Worm (Caenorhabditis elegans) whole organism, young adult: ENCODE measurements around the gene C15H11.1.

Experiments
- B0336.3 ChIP-seq: fragments of 200-800 bp; sonication (Bioruptor generic); IDR thresholded peaks from 2 replicates; pipeline ENCODE4 v1.3.6; 2022; ENCODE audit warnings: missing genetic modification characterization, missing compliant biosample characterization
- F10E7.11 ChIP-seq: sonication (generic microtip); optimal IDR thresholded peaks from 2 replicates; lab custom pipeline; 2017; ENCODE audit warnings: mild to moderate bottlenecking, missing genetic modification characterization, moderate library complexity, missing compliant biosample characterization
- F22D6.2 ChIP-seq: sonication (generic microtip); optimal IDR thresholded peaks from 2 replicates; lab custom pipeline; 2016; ENCODE audit warnings: mild to moderate bottlenecking, missing genetic modification characterization, missing compliant biosample characterization
- F23B12.7 ChIP-seq: sonication (generic microtip); optimal IDR thresholded peaks from 2 replicates; lab custom pipeline; 2017; ENCODE audit warnings: missing genetic modification characterization, mild to moderate bottlenecking, missing compliant biosample characterization, antibody characterized with exemption, moderate library complexity; ENCODE audit not compliant: insufficient read depth
- F57A8.1 ChIP-seq: fragments of 200-800 bp; sonication (Bioruptor generic); optimal IDR thresholded peaks from 2 replicates; lab custom pipeline; 2018; ENCODE audit warnings: mild to moderate bottlenecking, missing genetic modification characterization, moderate library complexity, missing compliant biosample characterization
- T07F8.4 ChIP-seq: sonication (generic microtip); optimal IDR thresholded peaks from 2 replicates; lab custom pipeline; 2016; ENCODE audit warnings: mild to moderate bottlenecking, missing genetic modification characterization, moderate library complexity, missing compliant biosample characterization
- Y67H2A.10 ChIP-seq: fragments of 200-800 bp; sonication (Bioruptor generic); conservative IDR thresholded peaks from 2 replicates; pipeline ENCODE4 v1.3.6; 2022; ENCODE audit warnings: missing genetic modification reagents, missing genetic modification characterization, missing compliant biosample characterization
- Y79H2A.3 ChIP-seq: fragments of 200-800 bp; sonication (Bioruptor generic); conservative IDR thresholded peaks from 2 replicates; pipeline ENCODE4 v1.3.6; 2022; ENCODE audit warnings: missing genetic modification reagents, missing genetic modification characterization, missing compliant biosample characterization
- Y95B8A.8 ChIP-seq: fragments of 200-800 bp; sonication (Bioruptor generic); IDR thresholded peaks from 2 replicates; pipeline ENCODE4 v1.3.6; 2022; ENCODE audit warnings: missing genetic modification reagents, missing genetic modification characterization, missing compliant biosample characterization
- ZK185.1 ChIP-seq: sonication (generic microtip); optimal IDR thresholded peaks from 2 replicates; lab custom pipeline; 2016; ENCODE audit warnings: mild to moderate bottlenecking, missing genetic modification characterization, missing compliant biosample characterization; ENCODE audit not compliant: poor library complexity, severe bottlenecking
- ama-1 ChIP-seq, 3 experiments: fragments of 150-350 bp in 1 of 3; sonication (generic microtip) in 2 of 3; optimal IDR thresholded peaks; 2 replicates each; lab custom pipeline; 2014 to 2018; ENCODE audit warnings: missing biosample characterization in 2 of 3, missing genetic modification characterization in 2 of 3, missing genetic modification reagents in 2 of 3
- aptf-3 ChIP-seq: fragments of 200-800 bp; sonication (Bioruptor generic); IDR thresholded peaks from 2 replicates; pipeline ENCODE4 v1.3.6; 2022; ENCODE audit warnings: missing genetic modification characterization, missing compliant biosample characterization
- atf-7 ChIP-seq: sonication (generic microtip); optimal IDR thresholded peaks from 2 replicates; lab custom pipeline; 2017; ENCODE audit warnings: mild to moderate bottlenecking, missing genetic modification characterization, missing compliant biosample characterization
- bed-1 ChIP-seq: fragments of 200-800 bp; sonication (Bioruptor generic); IDR thresholded peaks from 2 replicates; pipeline ENCODE4 v1.3.6; 2022; ENCODE audit warnings: missing genetic modification reagents, missing genetic modification characterization, missing compliant biosample characterization
- cebp-2 ChIP-seq: fragments of 200-800 bp; sonication (Bioruptor generic); IDR thresholded peaks from 2 replicates; pipeline ENCODE4 v1.3.6; 2022; ENCODE audit warnings: missing genetic modification characterization, missing compliant biosample characterization
- ceh-100 ChIP-seq: fragments of 200-800 bp; sonication (Bioruptor generic); IDR thresholded peaks from 2 replicates; pipeline ENCODE4 v1.3.6; 2022; ENCODE audit warnings: missing genetic modification reagents, missing genetic modification characterization, missing compliant biosample characterization
- ceh-27 ChIP-seq: fragments of 200-800 bp; sonication (Bioruptor generic); optimal IDR thresholded peaks from 2 replicates; lab custom pipeline; 2018; ENCODE audit warnings: mild to moderate bottlenecking, missing genetic modification characterization, moderate library complexity, missing compliant biosample characterization
- ceh-40 ChIP-seq: fragments of 200-800 bp; sonication (Bioruptor generic); IDR thresholded peaks from 2 replicates; pipeline ENCODE4 v1.3.6; 2022; ENCODE audit warnings: missing genetic modification characterization, missing compliant biosample characterization
- ceh-79 ChIP-seq: sonication (generic microtip); optimal IDR thresholded peaks from 2 replicates; lab custom pipeline; 2017; ENCODE audit warnings: mild to moderate bottlenecking, missing genetic modification characterization, missing compliant biosample characterization
- ceh-91 ChIP-seq: fragments of 200-800 bp; sonication (Bioruptor generic); IDR thresholded peaks from 2 replicates; pipeline ENCODE4 v1.3.6; 2022; ENCODE audit warnings: missing genetic modification reagents, missing genetic modification characterization, missing compliant biosample characterization
- die-1 ChIP-seq: sonication (generic microtip); optimal IDR thresholded peaks from 2 replicates; lab custom pipeline; 2016; ENCODE audit warnings: missing genotype, mild to moderate bottlenecking, missing genetic modification characterization, missing compliant biosample characterization
- dox-1 ChIP-seq: fragments of 200-800 bp; sonication (Bioruptor generic); IDR thresholded peaks from 2 replicates; pipeline ENCODE4 v1.3.6; 2022; ENCODE audit warnings: missing genetic modification reagents, missing genetic modification characterization, missing compliant biosample characterization
- dpl-1 ChIP-seq: fragments of 150-350 bp; optimal IDR thresholded peaks from 2 replicates; lab custom pipeline; 2014; ENCODE audit warnings: missing biosample characterization, missing genetic modification reagents, missing genetic modification characterization
- ekl-4 ChIP-seq: fragments of 200-800 bp; sonication (Bioruptor generic); IDR thresholded peaks from 2 replicates; pipeline ENCODE4 v1.3.6; 2022; ENCODE audit warnings: missing genetic modification reagents, missing genetic modification characterization, missing compliant biosample characterization
- gei-17 ChIP-seq: fragments of 200-800 bp; sonication (Bioruptor generic); optimal IDR thresholded peaks from 2 replicates; lab custom pipeline; 2018; ENCODE audit warnings: mild to moderate bottlenecking, missing genetic modification characterization, missing compliant biosample characterization
- him-1 ChIP-seq: sonication (generic microtip); optimal IDR thresholded peaks from 2 replicates; lab custom pipeline; 2016; ENCODE audit warnings: missing genotype, missing genetic modification reagents, missing genetic modification characterization, missing compliant biosample characterization
- hsf-1 ChIP-seq: fragments of 200-800 bp; sonication (Bioruptor generic); IDR thresholded peaks from 2 replicates; pipeline ENCODE4 v1.3.6; 2022; ENCODE audit warnings: missing genetic modification reagents, missing genetic modification characterization, missing compliant biosample characterization
- let-607 ChIP-seq, 2 experiments: fragments of 200-800 bp in 1 of 2; sonication (Bioruptor generic) in 1 of 2; sonication (generic microtip) in 1 of 2; optimal IDR thresholded peaks; 2 replicates each; lab custom pipeline; 2016 to 2018; ENCODE audit warnings: mild to moderate bottlenecking in 2 of 2, missing compliant biosample characterization in 2 of 2, missing genetic modification characterization in 2 of 2, moderate library complexity in 2 of 2, missing genotype in 1 of 2
- lin-35 ChIP-seq, 3 experiments: fragments of 150-350 bp in 2 of 3; sonication (generic microtip) in 1 of 3; optimal IDR thresholded peaks; 2 replicates each; lab custom pipeline; 2014 to 2018; ENCODE audit warnings: missing biosample characterization in 3 of 3, missing genetic modification characterization in 3 of 3, missing genetic modification reagents in 3 of 3
- lir-1 ChIP-seq: fragments of 200-800 bp; sonication (Bioruptor generic); conservative IDR thresholded peaks from 2 replicates; pipeline ENCODE4 v1.3.6; 2022; ENCODE audit warnings: missing genetic modification reagents, missing genetic modification characterization, missing compliant biosample characterization
- lsl-1 ChIP-seq: fragments of 200-800 bp; sonication (Bioruptor generic); optimal IDR thresholded peaks from 2 replicates; lab custom pipeline; 2018; ENCODE audit warnings: mild to moderate bottlenecking, missing genetic modification characterization, moderate library complexity, missing compliant biosample characterization
- mel-28 ChIP-seq: sonication (generic microtip); optimal IDR thresholded peaks from 2 replicates; lab custom pipeline; 2016; ENCODE audit warnings: borderline replicate concordance, mild to moderate bottlenecking, missing genetic modification characterization, missing compliant biosample characterization
- mes-4 ChIP-seq: sonication (generic microtip); optimal IDR thresholded peaks from 2 replicates; lab custom pipeline; 2016; ENCODE audit warnings: missing genotype, missing genetic modification characterization, missing compliant biosample characterization
- nhr-179 ChIP-seq: sonication (generic microtip); optimal IDR thresholded peaks from 2 replicates; lab custom pipeline; 2016; ENCODE audit warnings: mild to moderate bottlenecking, missing genetic modification characterization, missing compliant biosample characterization
- nhr-27 ChIP-seq: fragments of 200-800 bp; sonication (Bioruptor generic); optimal IDR thresholded peaks from 2 replicates; lab custom pipeline; 2018; ENCODE audit warnings: mild to moderate bottlenecking, missing genetic modification characterization, moderate library complexity, missing compliant biosample characterization
- nhr-90 ChIP-seq: sonication (generic microtip); optimal IDR thresholded peaks from 2 replicates; lab custom pipeline; 2016; ENCODE audit warnings: missing genotype, mild to moderate bottlenecking, missing genetic modification characterization, missing compliant biosample characterization
- pbrm-1 ChIP-seq: fragments of 200-800 bp; sonication (Bioruptor generic); IDR thresholded peaks from 2 replicates; pipeline ENCODE4 v1.3.6; 2022; ENCODE audit warnings: missing genetic modification reagents, missing genetic modification characterization, missing compliant biosample characterization
- repo-1 ChIP-seq: sonication (generic microtip); optimal IDR thresholded peaks from 2 replicates; lab custom pipeline; 2017; ENCODE audit warnings: mild to moderate bottlenecking, missing genetic modification characterization, missing compliant biosample characterization
- sdz-38 ChIP-seq: sonication (generic microtip); optimal IDR thresholded peaks from 2 replicates; lab custom pipeline; 2016; ENCODE audit warnings: missing genotype, missing genetic modification characterization, missing compliant biosample characterization
- somi-1 ChIP-seq: fragments of 200-800 bp; sonication (Bioruptor generic); optimal IDR thresholded peaks from 2 replicates; lab custom pipeline; 2018; ENCODE audit warnings: mild to moderate bottlenecking, missing genetic modification characterization, missing compliant biosample characterization
- tlf-1 ChIP-seq: fragments of 200-800 bp; sonication (Bioruptor generic); optimal IDR thresholded peaks from 2 replicates; lab custom pipeline; 2018; ENCODE audit warnings: mild to moderate bottlenecking, missing genetic modification characterization, missing compliant biosample characterization
- unc-130 ChIP-seq: sonication (generic microtip); optimal IDR thresholded peaks from 2 replicates; lab custom pipeline; 2016; ENCODE audit warnings: missing genetic modification reagents, missing genetic modification characterization, missing compliant biosample characterization
- unc-62 ChIP-seq: fragments of 150-350 bp; optimal IDR thresholded peaks from 2 replicates; lab custom pipeline; 2014; ENCODE audit warnings: missing biosample characterization, missing genetic modification reagents, missing genetic modification characterization
- zfh-2 ChIP-seq: fragments of 200-800 bp; sonication (Bioruptor generic); conservative IDR thresholded peaks from 2 replicates; pipeline ENCODE4 v1.3.6; 2022; ENCODE audit warnings: missing genetic modification reagents, missing genetic modification characterization, missing compliant biosample characterization
- ztf-22 ChIP-seq: fragments of 200-800 bp; sonication (Bioruptor generic); optimal IDR thresholded peaks from 2 replicates; lab custom pipeline; 2018; ENCODE audit warnings: mild to moderate bottlenecking, missing genetic modification characterization, moderate library complexity, missing compliant biosample characterization
- ztf-26 ChIP-seq: sonication (generic microtip); optimal IDR thresholded peaks from 2 replicates; lab custom pipeline; 2017; ENCODE audit warnings: missing genetic modification characterization, missing compliant biosample characterization
- ztf-3 ChIP-seq: fragments of 200-800 bp; sonication (Bioruptor generic); optimal IDR thresholded peaks from 2 replicates; lab custom pipeline; 2018; ENCODE audit warnings: mild to moderate bottlenecking, missing genetic modification characterization, missing compliant biosample characterization

C15H11.1 gene

ce11 chrV:14354258-14354877 is 39.2 kb upstream of the C15H11.1 start, which contains the start of gene Y49A3A.3 (continued):
- TF ChIP-seq F10E7.11 (tag; lab: Kevin White, UChicago) (peak; percentile 48), somi-1 (GFP tag; lab: Kevin White, UChicago) (no peak), ceh-40 (GFP tag; lab: Robert Waterston, UW) (no peak), Y67H2A.10 (no peak), cebp-2 (GFP tag; lab: Robert Waterston, UW) (0 out of 2 replicates have a peak, but pooled peaks have one; percentile 60), repo-1 (tag; lab: Kevin White, UChicago) (peak; percentile 95), bed-1 (GFP tag; lab: Robert Waterston, UW) (no peak), ztf-3 (GFP tag; lab: Kevin White, UChicago) (peak; percentile 72), unc-130 (GFP tag; lab: Kevin White, UChicago) (no peak), gei-17 (peak; percentile 24), nhr-27 (peak; percentile 88), F57A8.1 (GFP tag; lab: Kevin White, UChicago) (no peak), ceh-79 (tag; lab: Kevin White, UChicago) (peak; percentile 89), pbrm-1 (GFP tag; lab: Robert Waterston, UW) (peak; percentile 76), ceh-91 (GFP tag; lab: Robert Waterston, UW) (no peak), die-1 (tag; lab: Kevin White, UChicago) (peak; percentile 33), let-607 (tag; optimal IDR thresholded peaks at IDR 0.05; lab: Kevin White, UChicago) (peak; percentile 61 to 71), ZK185.1 (tag; lab: Kevin White, UChicago) (peak; percentile 56), nhr-90 (peak; percentile 36), nhr-179 (tag; lab: Kevin White, UChicago) (no peak), F23B12.7 (no peak), lsl-1 (GFP tag; lab: Kevin White, UChicago) (peak; percentile 2), T07F8.4 (tag; lab: Kevin White, UChicago) (no peak), ztf-22 (GFP tag; lab: Kevin White, UChicago) (peak; percentile 16), ceh-100 (peak; percentile 66), lir-1 (GFP tag; lab: Robert Waterston, UW) (no peak), unc-62 (GFP tag; lab: Kevin White, UChicago) (no peak), mel-28 (peak; percentile 46), zfh-2 (GFP tag; lab: Robert Waterston, UW) (no peak), aptf-3 (no peak), ama-1 (optimal IDR thresholded peaks at IDR 0.05; lab: Kevin White, UChicago) (peak; percentile 76), ama-1 (GFP tag; optimal IDR thresholded peaks at IDR 0.05; lab: Kevin White, UChicago) (peak in 1 of 2 experiments; percentile 80), mes-4 (tag; lab: Kevin White, UChicago) (no peak), lin-35 (GFP tag; optimal IDR thresholded peaks at IDR 0.05; lab: Kevin White, UChicago) (peak in 1 of 3 experiments; percentile 23), ceh-27 (GFP tag; lab: Kevin White, UChicago) (no peak), sdz-38 (tag; lab: Kevin White, UChicago) (no peak), dpl-1 (GFP tag; lab: Kevin White, UChicago) (no peak), Y95B8A.8 (GFP tag; lab: Robert Waterston, UW) (peak; percentile 5; the same call in 1 of the 2 replicates), him-1 (tag; lab: Kevin White, UChicago) (no peak), atf-7 (peak; percentile 84), tlf-1 (GFP tag; lab: Kevin White, UChicago) (peak; percentile 87), hsf-1 (GFP tag; lab: Robert Waterston, UW) (peak; percentile 17; the same call in 1 of the 2 replicates), Y79H2A.3 (GFP tag; lab: Robert Waterston, UW) (no peak; the same call in 1 of the 2 replicates), F22D6.2 (peak; percentile 23), B0336.3 (GFP tag; lab: Robert Waterston, UW) (peak; percentile 94), dox-1 (peak; percentile 34; the same call in 1 of the 2 replicates), ekl-4 (peak; percentile 90), ztf-26 (tag; lab: Kevin White, UChicago) (peak; percentile 72)
